Worm (Caenorhabditis elegans) whole organism, L4/young adult: ENCODE data around the gene srh-174.

ENCODE experiments used
- W03F9.2 ChIP-seq: fragments of 150-350 bp; optimal IDR thresholded peaks from 2 replicates; lab custom pipeline; 2014; ENCODE audit warnings: missing biosample characterization, missing genetic modification characterization
- dao-5 ChIP-seq: sonication (generic microtip); optimal IDR thresholded peaks from 2 replicates; lab custom pipeline; 2016; ENCODE audit warnings: missing genotype, missing genetic modification characterization, moderate library complexity, missing compliant biosample characterization
- him-1 ChIP-seq: sonication (generic microtip); optimal IDR thresholded peaks from 2 replicates; lab custom pipeline; 2016; ENCODE audit warnings: missing genotype, missing genetic modification reagents, missing genetic modification characterization, missing compliant biosample characterization

DNA sequence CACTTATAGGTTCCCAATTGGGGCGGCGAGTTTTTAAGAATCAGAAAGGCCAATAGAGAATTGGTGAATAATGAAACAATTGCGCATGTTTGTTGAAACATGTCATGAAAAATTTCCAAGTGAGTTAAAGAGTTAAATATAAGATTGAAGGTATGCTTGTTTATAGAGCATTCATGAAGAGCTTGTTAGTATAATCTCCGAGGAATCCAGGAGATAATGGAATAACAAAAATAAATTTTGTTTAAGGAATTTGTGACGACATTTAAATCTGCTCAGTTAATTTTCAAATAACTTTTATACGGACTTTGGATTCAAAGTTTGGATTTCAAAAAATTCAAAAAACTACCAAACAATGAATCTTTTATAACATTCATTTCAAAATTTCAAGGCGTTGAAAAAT is 11.8 kb downstream of the srh-174 start, which contains the start of gene str-199:
- TF ChIP-seq him-1 (no peak), W03F9.2 (tag; lab: Kevin White, UChicago) (no peak), dao-5 (no peak)
